Fruit fly (Drosophila melanogaster) whole organism, prepupa: Measurements from ENCODE around the gene Hsc20.

Source experiments
- Blimp-1 ChIP-seq: fragments of 200-800 bp; sonication (Bioruptor generic); optimal IDR thresholded peaks from 3 replicates; lab custom pipeline; 2017; ENCODE audit warnings: missing biosample characterization, missing genetic modification characterization, mild to moderate bottlenecking, moderate library complexity, missing genetic modification reagents
- CG10631 ChIP-seq: fragments of 200-800 bp; sonication (Bioruptor generic); optimal IDR thresholded peaks from 2 replicates; lab custom pipeline; 2016; ENCODE audit warnings: missing biosample characterization, missing genetic modification characterization
- CG10669 ChIP-seq: fragments of 200-800 bp; sonication (Bioruptor generic); optimal IDR thresholded peaks from 3 replicates; lab custom pipeline; 2018; ENCODE audit warnings: missing biosample characterization, mild to moderate bottlenecking, missing genetic modification characterization, moderate library complexity
- CG11294 ChIP-seq: fragments of 200-800 bp; sonication (Bioruptor generic); IDR thresholded peaks from 2 replicates; pipeline ENCODE4 v1.3.6; 2022; ENCODE audit warnings: missing biosample characterization, missing genetic modification characterization
- CG11762 ChIP-seq: fragments of 200-800 bp; sonication (Bioruptor generic); optimal IDR thresholded peaks from 3 replicates; lab custom pipeline; 2016; ENCODE audit warnings: missing biosample characterization, missing genetic modification characterization; ENCODE audit not compliant: insufficient read depth
- CG11902 ChIP-seq: fragments of 200-800 bp; sonication (Bioruptor generic); optimal IDR thresholded peaks from 3 replicates; lab custom pipeline; 2016; ENCODE audit warnings: missing biosample characterization, missing genetic modification characterization
- CG15336 ChIP-seq: fragments of 200-800 bp; sonication (Bioruptor generic); IDR thresholded peaks from 2 replicates; pipeline ENCODE4 v1.3.6; 2022; ENCODE audit warnings: missing biosample characterization, missing genetic modification characterization
- CG16779 ChIP-seq: fragments of 200-800 bp; sonication (Bioruptor generic); optimal IDR thresholded peaks from 3 replicates; lab custom pipeline; 2017; ENCODE audit warnings: missing biosample characterization, mild to moderate bottlenecking, missing genetic modification characterization
- CG3032 ChIP-seq: fragments of 200-800 bp; optimal IDR thresholded peaks from 2 replicates; lab custom pipeline; 2019; ENCODE audit warnings: missing biosample characterization, mild to moderate bottlenecking, missing genetic modification characterization, moderate library complexity
- CG31627 ChIP-seq: fragments of 200-800 bp; sonication (Bioruptor generic); optimal IDR thresholded peaks from 3 replicates; lab custom pipeline; 2016; ENCODE audit warnings: missing biosample characterization, missing genetic modification characterization
- CG32006 ChIP-seq: fragments of 200-800 bp; sonication (Bioruptor generic); optimal IDR thresholded peaks from 3 replicates; lab custom pipeline; 2017; ENCODE audit warnings: missing biosample characterization, mild to moderate bottlenecking, missing genetic modification characterization
- CG34406 ChIP-seq: fragments of 200-800 bp; sonication (Bioruptor generic); optimal IDR thresholded peaks from 3 replicates; lab custom pipeline; 2016; ENCODE audit warnings: missing biosample characterization, missing genetic modification characterization
- CG3919 ChIP-seq: fragments of 200-800 bp; sonication (Bioruptor generic); optimal IDR thresholded peaks from 3 replicates; lab custom pipeline; 2016; ENCODE audit warnings: missing biosample characterization, missing genetic modification characterization
- CG4318 ChIP-seq: fragments of 200-800 bp; sonication (Bioruptor generic); optimal IDR thresholded peaks from 3 replicates; lab custom pipeline; 2017; ENCODE audit warnings: missing biosample characterization, mild to moderate bottlenecking, missing genetic modification characterization
- CG6163 ChIP-seq: fragments of 200-800 bp; sonication (Bioruptor generic); IDR thresholded peaks from 3 replicates; pipeline ENCODE4 v1.3.6; 2022; ENCODE audit warnings: missing biosample characterization, missing genetic modification characterization
- CG6276 ChIP-seq: fragments of 200-800 bp; sonication (Bioruptor generic); optimal IDR thresholded peaks from 2 replicates; lab custom pipeline; 2017; ENCODE audit warnings: missing biosample characterization, mild to moderate bottlenecking, missing genetic modification characterization
- CG6792 ChIP-seq: fragments of 200-800 bp; sonication (Bioruptor generic); optimal IDR thresholded peaks from 3 replicates; lab custom pipeline; 2016; ENCODE audit warnings: missing biosample characterization, missing genetic modification characterization
- CG6808 ChIP-seq: fragments of 200-800 bp; sonication (Bioruptor generic); optimal IDR thresholded peaks from 3 replicates; lab custom pipeline; 2017; ENCODE audit warnings: missing biosample characterization, missing genetic modification characterization, mild to moderate bottlenecking, moderate library complexity, missing genetic modification reagents
- CG9139 ChIP-seq: fragments of 200-800 bp; sonication (Bioruptor generic); optimal IDR thresholded peaks from 3 replicates; lab custom pipeline; 2017; ENCODE audit warnings: missing biosample characterization, mild to moderate bottlenecking, missing genetic modification characterization
- Eip78C ChIP-seq: fragments of 200-800 bp; sonication (Bioruptor generic); peaks from one replicate; lab custom pipeline; 2016; ENCODE audit warnings: missing biosample characterization, missing genetic modification characterization
- Eip93F ChIP-seq: fragments of 200-800 bp; sonication (Bioruptor generic); optimal IDR thresholded peaks from 2 replicates; lab custom pipeline; 2016; ENCODE audit warnings: missing biosample characterization, mild to moderate bottlenecking, missing genetic modification characterization
- Ets96B ChIP-seq: fragments of 200-800 bp; optimal IDR thresholded peaks from 2 replicates; lab custom pipeline; 2019; ENCODE audit warnings: missing biosample characterization, mild to moderate bottlenecking, missing genetic modification characterization, moderate library complexity
- Gug ChIP-seq: fragments of 200-800 bp; sonication (Bioruptor generic); IDR thresholded peaks from 2 replicates; pipeline ENCODE4 v1.3.6; 2022; ENCODE audit warnings: missing biosample characterization, missing genetic modification characterization
- Hr39 ChIP-seq: fragments of 200-800 bp; sonication (Bioruptor generic); optimal IDR thresholded peaks from 2 replicates; lab custom pipeline; 2016; ENCODE audit warnings: missing biosample characterization, missing genetic modification characterization
- Hr4 ChIP-seq: fragments of 200-800 bp; sonication (Bioruptor generic); optimal IDR thresholded peaks from 3 replicates; lab custom pipeline; 2016; ENCODE audit warnings: missing biosample characterization, missing genetic modification characterization
- Met ChIP-seq: fragments of 200-800 bp; sonication (Bioruptor generic); optimal IDR thresholded peaks from 3 replicates; lab custom pipeline; 2016; ENCODE audit warnings: missing biosample characterization, missing genetic modification characterization
- OdsH ChIP-seq: fragments of 200-800 bp; sonication (Bioruptor generic); optimal IDR thresholded peaks from 3 replicates; lab custom pipeline; 2016; ENCODE audit warnings: missing biosample characterization, missing genetic modification characterization
- Sox102F ChIP-seq: fragments of 200-800 bp; sonication (Bioruptor generic); optimal IDR thresholded peaks from 2 replicates; lab custom pipeline; 2016; ENCODE audit warnings: missing biosample characterization, mild to moderate bottlenecking, missing genetic modification characterization
- Sox14 ChIP-seq: fragments of 200-800 bp; sonication (Bioruptor generic); optimal IDR thresholded peaks from 3 replicates; lab custom pipeline; 2016; ENCODE audit warnings: missing biosample characterization, missing genetic modification characterization
- Sox15 ChIP-seq: fragments of 200-800 bp; sonication (Bioruptor generic); optimal IDR thresholded peaks from 3 replicates; lab custom pipeline; 2016; ENCODE audit warnings: missing biosample characterization, missing genetic modification characterization
- achi ChIP-seq: fragments of 200-800 bp; sonication (Bioruptor generic); optimal IDR thresholded peaks from 3 replicates; lab custom pipeline; 2016; ENCODE audit warnings: missing biosample characterization, missing genetic modification characterization
- acj6 ChIP-seq: fragments of 200-800 bp; sonication (Bioruptor generic); optimal IDR thresholded peaks from 3 replicates; lab custom pipeline; 2016; ENCODE audit warnings: missing biosample characterization, missing genetic modification characterization
- cyc ChIP-seq: fragments of 200-800 bp; sonication (Bioruptor generic); optimal IDR thresholded peaks from 3 replicates; lab custom pipeline; 2016; ENCODE audit warnings: missing biosample characterization, missing genetic modification characterization
- fd59A ChIP-seq: fragments of 200-800 bp; sonication (Bioruptor generic); optimal IDR thresholded peaks from 2 replicates; lab custom pipeline; 2017; ENCODE audit warnings: missing biosample characterization, mild to moderate bottlenecking, missing genetic modification characterization, missing genetic modification reagents
- fkh ChIP-seq: fragments of 200-800 bp; sonication (Bioruptor generic); optimal IDR thresholded peaks from 3 replicates; lab custom pipeline; 2017; ENCODE audit warnings: missing biosample characterization, mild to moderate bottlenecking, missing genetic modification characterization, moderate library complexity
- lz ChIP-seq: fragments of 200-800 bp; sonication (Bioruptor generic); optimal IDR thresholded peaks from 3 replicates; lab custom pipeline; 2016; ENCODE audit warnings: missing biosample characterization, missing genetic modification characterization
- pdm3 ChIP-seq: fragments of 200-800 bp; sonication (Bioruptor generic); optimal IDR thresholded peaks from 3 replicates; lab custom pipeline; 2016; ENCODE audit warnings: missing biosample characterization, missing genetic modification characterization
- ss ChIP-seq, 2 experiments: fragments of 200-800 bp; sonication (Bioruptor generic); optimal IDR thresholded peaks; 2 replicates in 1 of 2; 3 replicates in 1 of 2; lab custom pipeline; 2017 to 2018; ENCODE audit warnings: mild to moderate bottlenecking in 2 of 2, missing biosample characterization in 2 of 2, missing genetic modification characterization in 2 of 2, moderate library complexity in 1 of 2
- svp ChIP-seq: fragments of 200-800 bp; sonication (Bioruptor generic); peaks from one replicate; lab custom pipeline; 2016; ENCODE audit warnings: missing biosample characterization, missing genetic modification characterization
- topi ChIP-seq: fragments of 200-800 bp; sonication (Bioruptor generic); optimal IDR thresholded peaks from 3 replicates; lab custom pipeline; 2016; ENCODE audit warnings: missing biosample characterization, missing genetic modification characterization
- vri ChIP-seq: fragments of 200-800 bp; sonication (Bioruptor generic); optimal IDR thresholded peaks from 3 replicates; lab custom pipeline; 2016; ENCODE audit warnings: missing biosample characterization, mild to moderate bottlenecking, missing genetic modification characterization

The Hsc20 gene

dm6 chr3L:16268106-16268733 is 35.3 kb downstream of the Hsc20 start, which contains the start of gene CG4950 (continued):
- TF ChIP-seq CG10669 (peak; percentile 56), achi (GFP tag; lab: Kevin White, UChicago) (peak; percentile 31), CG15336 (GFP tag; lab: Robert Waterston, UW) (0 out of 2 replicates have a peak, but pooled peaks have one; percentile 22), topi (GFP tag; lab: Kevin White, UChicago) (peak; percentile 27), Ets96B (tag; lab: Kevin White, UChicago) (peak; percentile 59), Gug (peak; percentile 42; the same call in 1 of the 2 replicates), CG34406 (GFP tag; lab: Kevin White, UChicago) (peak; percentile 25), CG3032 (tag; lab: Kevin White, UChicago) (peak; percentile 69), Blimp-1 (GFP tag; lab: Kevin White, UChicago) (no peak), Sox15 (GFP tag; lab: Kevin White, UChicago) (peak; percentile 32), Met (peak; percentile 33), CG11902 (GFP tag; lab: Kevin White, UChicago) (no peak), CG31627 (GFP tag; lab: Kevin White, UChicago) (peak; percentile 8), Sox102F (no peak)

- TF ChIP-seq CG16779 (tag; lab: Kevin White, UChicago) = no peak
- no peak for TF ChIP-seq CG6276 (GFP tag; lab: Kevin White, UChicago)
- TF ChIP-seq ss (GFP tag; optimal IDR thresholded peaks at IDR 0.05; lab: Kevin White, UChicago) = no peak
- TF ChIP-seq CG6808 = no peak
- TF ChIP-seq svp (GFP tag; lab: Kevin White, UChicago) = no peak
- no peak for TF ChIP-seq CG10631 (GFP tag; lab: Kevin White, UChicago)
- no peak for TF ChIP-seq cyc
- no peak for TF ChIP-seq Eip78C (GFP tag; lab: Kevin White, UChicago)
- no peak for TF ChIP-seq fd59A (GFP tag; lab: Kevin White, UChicago)
- TF ChIP-seq CG6163 (GFP tag; lab: Robert Waterston, UW) = no peak
- no peak for TF ChIP-seq Sox14
- no peak for TF ChIP-seq Hr39 (GFP tag; lab: Kevin White, UChicago)
- TF ChIP-seq lz (GFP tag; lab: Kevin White, UChicago) = no peak
- no peak for TF ChIP-seq pdm3 (GFP tag; lab: Kevin White, UChicago)
- TF ChIP-seq CG6792 (GFP tag; lab: Kevin White, UChicago) = no peak
- TF ChIP-seq OdsH (GFP tag; lab: Kevin White, UChicago) = no peak
- TF ChIP-seq, all 60 proteins: peak for 0
Observed at dm6 chr3L:16269092-16269491, 36.2 kb downstream of the Hsc20 start, which contains the start of gene CG13068. CG13068 (plus strand) TSS chr3L:16269392.

- no peak for TF ChIP-seq vri
- no peak for TF ChIP-seq CG6792 (GFP tag; lab: Kevin White, UChicago)
- TF ChIP-seq fkh (GFP tag; lab: Kevin White, UChicago) = no peak
- no peak for TF ChIP-seq CG4318 (GFP tag; lab: Kevin White, UChicago)
- TF ChIP-seq acj6 (GFP tag; lab: Kevin White, UChicago) = no peak
- no peak for TF ChIP-seq CG11762 (GFP tag; lab: Kevin White, UChicago)
- no peak for TF ChIP-seq CG11294 (GFP tag; lab: Robert Waterston, UW)
- no peak for TF ChIP-seq fd59A (GFP tag; lab: Kevin White, UChicago)
- no peak for TF ChIP-seq cyc
- TF ChIP-seq CG9139 = no peak
- no peak for TF ChIP-seq Gug
- no peak for TF ChIP-seq CG3919 (GFP tag; lab: Kevin White, UChicago)
- TF ChIP-seq CG10669 = no peak
- TF ChIP-seq Hr39 (GFP tag; lab: Kevin White, UChicago) = no peak
- no peak for TF ChIP-seq Eip93F (GFP tag; lab: Kevin White, UChicago)
- no peak for TF ChIP-seq CG6808
- no peak for TF ChIP-seq CG32006
- no peak for TF ChIP-seq Hr4 (GFP tag; lab: Kevin White, UChicago)
Observed at dm6 chr3L:16270802-16271332, 37.9 kb downstream of the Hsc20 start, which contains the start of the genes CG34248 and CG13067. CG34248 (minus strand) TSS chr3L:16270902. CG13067 (plus strand) TSS chr3L:16271282.
